Worm (Caenorhabditis elegans): ENCODE data around the gene nspb-6.

Gene nspb-6

ce11 chrIV:5926643-5927042 is 31.4 kb downstream of the nspb-6 start (continued):
- TF ChIP-seq ztf-4 (tag; optimal IDR thresholded peaks at IDR 0.05) (no peak), pax-3 (tag; optimal IDR thresholded peaks at IDR 0.05) (no peak), nhr-19 (GFP tag; conservative IDR thresholded peaks at IDR 0.05) (no peak), alr-1 (tag; optimal IDR thresholded peaks at IDR 0.05; ENCODE audit: borderline replicate concordance) (no peak), lin-15B (tag; optimal IDR thresholded peaks at IDR 0.05) (no peak), zip-4 (GFP tag; optimal IDR thresholded peaks at IDR 0.05) (no peak), Y116A8C.19 (tag; optimal IDR thresholded peaks at IDR 0.05; ENCODE audit: borderline replicate concordance) (no peak), nhr-77 (tag; optimal IDR thresholded peaks at IDR 0.05) (no peak), tlp-1 (tag; optimal IDR thresholded peaks at IDR 0.05) (no peak), lin-14 (GFP tag; optimal IDR thresholded peaks at IDR 0.05) (peak; percentile 86), lir-3 (tag; optimal IDR thresholded peaks at IDR 0.05; ENCODE audit: poor library complexity) (no peak), nhr-12 (tag; optimal IDR thresholded peaks at IDR 0.05) (no peak), xbp-1 (tag; optimal IDR thresholded peaks at IDR 0.05) (no peak), dsc-1 (tag; optimal IDR thresholded peaks at IDR 0.05) (peak; percentile 9), nhr-71 (tag; optimal IDR thresholded peaks at IDR 0.05) (peak; percentile 48), fos-1 (tag; optimal IDR thresholded peaks at IDR 0.05) (no peak), snu-23 (GFP tag; optimal IDR thresholded peaks at IDR 0.05) (peak; percentile 52), nhr-90 (tag; optimal IDR thresholded peaks at IDR 0.05; ENCODE audit: poor library complexity) (peak; percentile 23), ceh-63 (GFP tag; optimal IDR thresholded peaks at IDR 0.05) (no peak), hlh-17 (GFP tag; optimal IDR thresholded peaks at IDR 0.05; ENCODE audit: borderline replicate concordance) (no peak), sup-37 (GFP tag; optimal IDR thresholded peaks at IDR 0.05) (no peak), swsn-7 (tag; optimal IDR thresholded peaks at IDR 0.05) (no peak), grh-1 (GFP tag; IDR thresholded peaks at IDR 0.05) (no peak), unc-98 (GFP tag; IDR thresholded peaks at IDR 0.05) (no peak), vab-15 (tag; optimal IDR thresholded peaks at IDR 0.05) (no peak), lin-39 (tag; optimal IDR thresholded peaks at IDR 0.05) (no peak), elt-3 (tag; optimal IDR thresholded peaks at IDR 0.05) (peak in 2 of 6 experiments; percentile 28 to 73), pag-3 (tag; optimal IDR thresholded peaks at IDR 0.05; ENCODE audit: borderline replicate concordance, insufficient read depth) (no peak), ztf-11 (tag; optimal IDR thresholded peaks at IDR 0.05) (no peak), mab-9 (GFP tag; IDR thresholded peaks at IDR 0.05) (no peak), ces-1 (GFP tag; optimal IDR thresholded peaks at IDR 0.05) (no peak), C34B4.2 (tag; optimal IDR thresholded peaks at IDR 0.05) (no peak), isw-1 (GFP tag; IDR thresholded peaks at IDR 0.05) (no peak), efl-3 (GFP tag; optimal IDR thresholded peaks at IDR 0.05) (no peak), hpl-2 (GFP tag; optimal IDR thresholded peaks at IDR 0.05) (no peak), mef-2 (tag; optimal IDR thresholded peaks at IDR 0.05) (no peak), nhr-84 (tag; optimal IDR thresholded peaks at IDR 0.05) (no peak), aly-2 (tag; optimal IDR thresholded peaks at IDR 0.05) (no peak), unc-30 (tag; optimal IDR thresholded peaks at IDR 0.05) (no peak), egl-27 (tag; optimal IDR thresholded peaks at IDR 0.05) (no peak)

- TF ChIP-seq lin-14 (GFP tag; optimal IDR thresholded peaks at IDR 0.05): peak; percentile 60
- no peak for TF ChIP-seq nhr-47 (tag; optimal IDR thresholded peaks at IDR 0.05)
Measured at ce11 chrIV:5927805-5928204, 32.5 kb downstream of the nspb-6 start.
